Fruit fly (Drosophila melanogaster) S2 (cell line): ENCODE results near the gene CG9356.

Experiments used
- CG8478 ChIP-seq: fragments of >200 bp; optimal IDR thresholded peaks from 2 replicates; lab custom pipeline; 2018
- CTCF ChIP-seq, 2 experiments: fragments of >200 bp; optimal IDR thresholded peaks; 2 replicates each; lab custom pipeline; 2018

DNA sequence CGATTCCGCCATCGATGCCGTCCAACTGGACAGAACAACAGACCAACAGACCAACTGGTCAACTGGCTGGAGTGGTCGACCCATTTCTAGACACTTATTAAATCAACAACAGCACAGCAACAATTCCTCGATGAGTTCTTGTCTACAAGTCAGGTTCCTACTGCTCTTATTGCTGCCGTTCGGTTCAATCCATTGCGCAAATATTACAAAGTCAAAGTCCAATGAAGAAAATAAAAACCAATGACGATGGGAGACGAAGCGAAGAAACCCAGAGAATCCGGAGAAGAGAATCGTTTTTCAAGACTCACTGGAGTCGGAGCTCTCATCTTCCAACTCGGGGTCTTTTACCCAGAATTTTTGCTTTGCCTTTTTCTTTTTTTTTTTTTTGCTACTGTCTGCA, 15.1 kb downstream of the CG9356 start:
- TF ChIP-seq CTCF (optimal IDR thresholded peaks at IDR 0.05; lab: Kevin White, UChicago) (no peak), CG8478 (lab: Kevin White, UChicago) (no peak)
